Worm (Caenorhabditis elegans) whole organism, young adult: ENCODE data around the gene cyp-33E1.
"Not testable (repeated sequence)": the region's sequence is repeated elsewhere in the genome, so short reads cannot be mapped to it uniquely, and the experiment has no call there.

Experiments used
- Y95B8A.8 ChIP-seq: fragments of 200-800 bp; sonication (Bioruptor generic); IDR thresholded peaks from 2 replicates; pipeline ENCODE4 v1.3.6; 2022; ENCODE audit warnings: missing genetic modification reagents, missing genetic modification characterization, missing compliant biosample characterization
- ama-1 ChIP-seq, 3 experiments: fragments of 150-350 bp in 1 of 3; sonication (generic microtip) in 2 of 3; optimal IDR thresholded peaks; 2 replicates each; lab custom pipeline; 2014 to 2018; ENCODE audit warnings: missing biosample characterization in 2 of 3, missing genetic modification characterization in 2 of 3, missing genetic modification reagents in 2 of 3
- cebp-1 ChIP-seq, 2 experiments: fragments of 200-800 bp in 1 of 2; sonication (Bioruptor generic) in 1 of 2; sonication (generic microtip) in 1 of 2; IDR thresholded peaks in 1 of 2; optimal IDR thresholded peaks in 1 of 2; 2 replicates each; pipeline versions ENCODE4 v1.3.6 to Lab custom; 2017 to 2022; ENCODE audit warnings: missing compliant biosample characterization in 2 of 2, missing genetic modification characterization in 2 of 2, mild to moderate bottlenecking in 1 of 2, missing genetic modification reagents in 1 of 2, moderate library complexity in 1 of 2
- ceh-100 ChIP-seq: fragments of 200-800 bp; sonication (Bioruptor generic); IDR thresholded peaks from 2 replicates; pipeline ENCODE4 v1.3.6; 2022; ENCODE audit warnings: missing genetic modification reagents, missing genetic modification characterization, missing compliant biosample characterization
- egl-44 ChIP-seq: fragments of 200-800 bp; sonication (Bioruptor generic); IDR thresholded peaks from 2 replicates; pipeline ENCODE4 v1.3.6; 2022; ENCODE audit warnings: missing genetic modification reagents, missing genetic modification characterization, missing compliant biosample characterization
- hmg-1.2 ChIP-seq: fragments of 200-800 bp; sonication (Bioruptor generic); IDR thresholded peaks from 2 replicates; pipeline ENCODE4 v1.3.6; 2022; ENCODE audit warnings: missing genetic modification reagents, missing genetic modification characterization, missing compliant biosample characterization
- lin-26 ChIP-seq: fragments of 200-800 bp; sonication (Bioruptor generic); IDR thresholded peaks from 2 replicates; pipeline ENCODE4 v1.3.6; 2022; ENCODE audit warnings: missing genetic modification reagents, missing genetic modification characterization, missing compliant biosample characterization
- madf-8 ChIP-seq: fragments of 200-800 bp; sonication (Bioruptor generic); conservative IDR thresholded peaks from 2 replicates; pipeline ENCODE4 v1.3.6; 2022; ENCODE audit warnings: missing genetic modification reagents, missing genetic modification characterization, missing compliant biosample characterization
- mcd-1 ChIP-seq: fragments of 200-800 bp; sonication (Bioruptor generic); IDR thresholded peaks from 2 replicates; pipeline ENCODE4 v1.3.6; 2022; ENCODE audit warnings: missing genetic modification reagents, missing genetic modification characterization, missing compliant biosample characterization
- mes-4 ChIP-seq: sonication (generic microtip); optimal IDR thresholded peaks from 2 replicates; lab custom pipeline; 2016; ENCODE audit warnings: missing genotype, missing genetic modification characterization, missing compliant biosample characterization
- nfya-1 ChIP-seq: sonication (generic microtip); optimal IDR thresholded peaks from 2 replicates; lab custom pipeline; 2017; ENCODE audit warnings: antibody characterized with exemption, missing compliant biosample characterization, missing genetic modification characterization, borderline replicate concordance; ENCODE audit not compliant: insufficient read depth
- nhr-90 ChIP-seq: sonication (generic microtip); optimal IDR thresholded peaks from 2 replicates; lab custom pipeline; 2016; ENCODE audit warnings: missing genotype, mild to moderate bottlenecking, missing genetic modification characterization, missing compliant biosample characterization
- snpc-1.1 ChIP-seq: sonication (generic microtip); optimal IDR thresholded peaks from 2 replicates; lab custom pipeline; 2017; ENCODE audit warnings: missing genetic modification characterization, mild to moderate bottlenecking, missing compliant biosample characterization, antibody characterized with exemption, moderate library complexity, missing genotype, missing genetic modification reagents; ENCODE audit not compliant: insufficient read depth
- snpc-4 ChIP-seq, 5 experiments: fragments of 150-350 bp in 1 of 5; sonication (generic microtip) in 4 of 5; optimal IDR thresholded peaks; 2 replicates each; lab custom pipeline; 2014 to 2018; ENCODE audit warnings: missing genetic modification characterization in 5 of 5, missing biosample characterization in 3 of 5, antibody characterized with exemption in 2 of 5, mild to moderate bottlenecking in 2 of 5, missing compliant biosample characterization in 2 of 5, missing genotype in 2 of 5, moderate library complexity in 2 of 5, missing genetic modification reagents in 1 of 5

ce11 chrIV:8607468-8607867, 40.9 kb downstream of the cyp-33E1 start:
- not testable (repeated sequence) for TF ChIP-seq cebp-1 (GFP tag; IDR thresholded peaks at IDR 0.05; lab: Robert Waterston, UW); cebp-1 (tag; optimal IDR thresholded peaks at IDR 0.05; lab: Kevin White, UChicago); snpc-4 (GFP tag; optimal IDR thresholded peaks at IDR 0.05; lab: Kevin White, UChicago); snpc-4 (tag; optimal IDR thresholded peaks at IDR 0.05; lab: Kevin White, UChicago); hmg-1.2; egl-44 (GFP tag; lab: Robert Waterston, UW); ama-1 (optimal IDR thresholded peaks at IDR 0.05; lab: Kevin White, UChicago); ama-1 (GFP tag; optimal IDR thresholded peaks at IDR 0.05; lab: Kevin White, UChicago); lin-26; madf-8 (GFP tag; lab: Robert Waterston, UW); nfya-1 (tag; lab: Kevin White, UChicago); snpc-1.1 (tag; lab: Kevin White, UChicago); ceh-100 (GFP tag; lab: Robert Waterston, UW); Y95B8A.8 (GFP tag; lab: Robert Waterston, UW); mcd-1 (GFP tag; lab: Robert Waterston, UW); mes-4 (tag; lab: Kevin White, UChicago); nhr-90 (tag; lab: Kevin White, UChicago)
